Worm (Caenorhabditis elegans) whole organism, L3 larva: ENCODE data around the gene C02F12.8.

Source experiments
- R02D3.7 ChIP-seq: fragments of 150-350 bp; optimal IDR thresholded peaks from 2 replicates; lab custom pipeline; 2014; ENCODE audit warnings: missing biosample characterization, missing genetic modification characterization
- ama-1 ChIP-seq: fragments of 150-350 bp; optimal IDR thresholded peaks from 2 replicates; lab custom pipeline; 2018
- eor-1 ChIP-seq, 2 experiments: fragments of 150-350 bp; optimal IDR thresholded peaks; 2 replicates each; lab custom pipeline; 2014 to 2018; ENCODE audit warnings: missing biosample characterization in 2 of 2, missing genetic modification characterization in 2 of 2
- jun-1 ChIP-seq: fragments of 150-350 bp; optimal IDR thresholded peaks from 2 replicates; lab custom pipeline; 2014; ENCODE audit warnings: missing biosample characterization, missing genetic modification reagents, missing genetic modification characterization
- mdl-1 ChIP-seq: fragments of 150-350 bp; optimal IDR thresholded peaks from 2 replicates; lab custom pipeline; 2014; ENCODE audit warnings: missing biosample characterization, missing genetic modification characterization
- nhr-11 ChIP-seq: fragments of 150-350 bp; optimal IDR thresholded peaks from 2 replicates; lab custom pipeline; 2014; ENCODE audit warnings: missing biosample characterization, missing genetic modification characterization
- nhr-43 ChIP-seq: sonication (generic microtip); optimal IDR thresholded peaks from 2 replicates; lab custom pipeline; 2016; ENCODE audit warnings: mild to moderate bottlenecking, missing genetic modification characterization, missing compliant biosample characterization; ENCODE audit not compliant: poor library complexity, severe bottlenecking
- nhr-76 ChIP-seq: fragments of 150-350 bp; sonication (generic microtip); optimal IDR thresholded peaks from 5 replicates; lab custom pipeline; 2014; ENCODE audit warnings: missing biosample characterization, missing genetic modification characterization
- pha-4 ChIP-seq: fragments of 150-350 bp; optimal IDR thresholded peaks from 2 replicates; lab custom pipeline; 2014; ENCODE audit warnings: missing biosample characterization, missing genetic modification reagents, missing genetic modification characterization
- sea-2 ChIP-seq: fragments of 150-350 bp; sonication (generic microtip); optimal IDR thresholded peaks from 4 replicates; lab custom pipeline; 2014; ENCODE audit warnings: missing biosample characterization, missing genetic modification reagents, missing genetic modification characterization
- skn-1 ChIP-seq: fragments of 150-350 bp; optimal IDR thresholded peaks from 2 replicates; lab custom pipeline; 2014; ENCODE audit warnings: missing biosample characterization, missing genetic modification characterization

ce11 chrX:3711581-3712101 lies 18.6 kb upstream of the C02F12.8 start:
- TF ChIP-seq nhr-43, result no peak
- TF ChIP-seq R02D3.7 (tag; lab: Kevin White, UChicago), result no peak
- no peak for TF ChIP-seq skn-1 (tag; lab: Kevin White, UChicago)
- no peak for TF ChIP-seq mdl-1 (tag; lab: Kevin White, UChicago)
- TF ChIP-seq nhr-11 (tag; lab: Kevin White, UChicago), result no peak
- TF ChIP-seq pha-4 (tag; lab: Kevin White, UChicago), result no peak
- no peak for TF ChIP-seq jun-1 (tag; lab: Kevin White, UChicago)
- TF ChIP-seq ama-1 (lab: Kevin White, UChicago), result no peak
- TF ChIP-seq sea-2, result no peak
- no peak for TF ChIP-seq nhr-76 (tag; lab: Kevin White, UChicago)
- TF ChIP-seq eor-1 (tag; optimal IDR thresholded peaks at IDR 0.05; lab: Kevin White, UChicago), result no peak
